Worm (Caenorhabditis elegans) whole organism, mixed stage, embryonic: ENCODE measurements around the gene rab-21.

ENCODE experiments used
- M03D4.4 ChIP-seq: sonication (generic microtip); optimal IDR thresholded peaks from 2 replicates; lab custom pipeline; 2017; ENCODE audit warnings: mild to moderate bottlenecking, missing genetic modification characterization, missing compliant biosample characterization
- bed-3 ChIP-seq: fragments of 200-800 bp; sonication (Bioruptor generic); optimal IDR thresholded peaks from 3 replicates; lab custom pipeline; 2018; ENCODE audit warnings: mild to moderate bottlenecking, missing genetic modification characterization, moderate library complexity, missing compliant biosample characterization
- ceh-39 ChIP-seq: fragments of 150-350 bp; optimal IDR thresholded peaks from 2 replicates; lab custom pipeline; 2014; ENCODE audit warnings: missing biosample characterization, missing genetic modification characterization
- ceh-43 ChIP-seq: fragments of 200-800 bp; sonication (Bioruptor generic); optimal IDR thresholded peaks from 2 replicates; lab custom pipeline; 2018; ENCODE audit warnings: mild to moderate bottlenecking, missing genetic modification characterization, moderate library complexity, missing compliant biosample characterization
- cnd-1 ChIP-seq: fragments of 200-800 bp; sonication (Bioruptor generic); optimal IDR thresholded peaks from 2 replicates; lab custom pipeline; 2018; ENCODE audit warnings: mild to moderate bottlenecking, missing genetic modification characterization, missing compliant biosample characterization
- drap-1 ChIP-seq: fragments of 200-800 bp; sonication (Bioruptor generic); optimal IDR thresholded peaks from 3 replicates; lab custom pipeline; 2018; ENCODE audit warnings: mild to moderate bottlenecking, missing genetic modification characterization, missing compliant biosample characterization
- elt-1 ChIP-seq: sonication (generic microtip); optimal IDR thresholded peaks from 2 replicates; lab custom pipeline; 2017; ENCODE audit warnings: missing genetic modification characterization, mild to moderate bottlenecking, missing compliant biosample characterization, antibody characterized with exemption, moderate library complexity, borderline replicate concordance; ENCODE audit not compliant: insufficient read depth
- elt-3 ChIP-seq: fragments of 150-350 bp; optimal IDR thresholded peaks from 2 replicates; lab custom pipeline; 2014; ENCODE audit warnings: missing biosample characterization, missing genetic modification characterization
- flh-1 ChIP-seq: fragments of 200-800 bp; sonication (Bioruptor generic); optimal IDR thresholded peaks from 2 replicates; lab custom pipeline; 2018; ENCODE audit warnings: mild to moderate bottlenecking, missing genetic modification characterization, moderate library complexity, missing compliant biosample characterization
- ham-2 ChIP-seq: fragments of 200-800 bp; sonication (Bioruptor generic); optimal IDR thresholded peaks from 2 replicates; lab custom pipeline; 2018; ENCODE audit warnings: mild to moderate bottlenecking, missing genetic modification characterization, missing compliant biosample characterization
- hlh-1 ChIP-seq: fragments of 150-350 bp; optimal IDR thresholded peaks from 2 replicates; lab custom pipeline; 2014; ENCODE audit warnings: missing biosample characterization, missing genetic modification reagents, missing genetic modification characterization
- lin-32 ChIP-seq: fragments of 200-800 bp; sonication (Bioruptor generic); optimal IDR thresholded peaks from 2 replicates; lab custom pipeline; 2018; ENCODE audit warnings: mild to moderate bottlenecking, missing genetic modification characterization, missing compliant biosample characterization
- lsy-2 ChIP-seq: fragments of 150-350 bp; optimal IDR thresholded peaks from 2 replicates; lab custom pipeline; 2014; ENCODE audit warnings: missing biosample characterization, missing genetic modification characterization
- mab-5 ChIP-seq: fragments of 150-350 bp; optimal IDR thresholded peaks from 2 replicates; lab custom pipeline; 2014; ENCODE audit warnings: missing biosample characterization, missing genetic modification characterization
- nhr-12 ChIP-seq: fragments of 150-350 bp; optimal IDR thresholded peaks from 2 replicates; lab custom pipeline; 2014; ENCODE audit warnings: missing biosample characterization, missing genetic modification characterization
- nhr-2 ChIP-seq: fragments of 150-350 bp; optimal IDR thresholded peaks from 2 replicates; lab custom pipeline; 2014; ENCODE audit warnings: missing biosample characterization, missing genetic modification characterization
- nhr-237 ChIP-seq: fragments of 150-350 bp; optimal IDR thresholded peaks from 2 replicates; lab custom pipeline; 2014; ENCODE audit warnings: missing biosample characterization, missing genetic modification characterization
- nhr-28 ChIP-seq: fragments of 150-350 bp; optimal IDR thresholded peaks from 2 replicates; lab custom pipeline; 2014; ENCODE audit warnings: missing biosample characterization, missing genetic modification characterization
- pha-4 ChIP-seq: fragments of 150-350 bp; optimal IDR thresholded peaks from 2 replicates; lab custom pipeline; 2018; ENCODE audit warnings: missing biosample characterization, missing genetic modification reagents, missing genetic modification characterization
- snpc-4 ChIP-seq: fragments of 150-350 bp; optimal IDR thresholded peaks from 2 replicates; lab custom pipeline; 2014; ENCODE audit warnings: missing biosample characterization, missing genetic modification characterization
- tbx-8 ChIP-seq: fragments of 200-800 bp; sonication (Bioruptor generic); optimal IDR thresholded peaks from 2 replicates; lab custom pipeline; 2018; ENCODE audit warnings: mild to moderate bottlenecking, missing genetic modification characterization, moderate library complexity, missing compliant biosample characterization
- unc-120 ChIP-seq: sonication (generic microtip); optimal IDR thresholded peaks from 2 replicates; lab custom pipeline; 2017; ENCODE audit warnings: missing genetic modification characterization, missing compliant biosample characterization; ENCODE audit not compliant: poor library complexity, severe bottlenecking
- unc-39 ChIP-seq: fragments of 150-350 bp; optimal IDR thresholded peaks from 2 replicates; lab custom pipeline; 2014; ENCODE audit warnings: missing biosample characterization, missing genetic modification characterization
- zip-8 ChIP-seq: fragments of 150-350 bp; optimal IDR thresholded peaks from 2 replicates; lab custom pipeline; 2014; ENCODE audit warnings: missing biosample characterization, missing genetic modification characterization

rab-21 gene

DNA sequence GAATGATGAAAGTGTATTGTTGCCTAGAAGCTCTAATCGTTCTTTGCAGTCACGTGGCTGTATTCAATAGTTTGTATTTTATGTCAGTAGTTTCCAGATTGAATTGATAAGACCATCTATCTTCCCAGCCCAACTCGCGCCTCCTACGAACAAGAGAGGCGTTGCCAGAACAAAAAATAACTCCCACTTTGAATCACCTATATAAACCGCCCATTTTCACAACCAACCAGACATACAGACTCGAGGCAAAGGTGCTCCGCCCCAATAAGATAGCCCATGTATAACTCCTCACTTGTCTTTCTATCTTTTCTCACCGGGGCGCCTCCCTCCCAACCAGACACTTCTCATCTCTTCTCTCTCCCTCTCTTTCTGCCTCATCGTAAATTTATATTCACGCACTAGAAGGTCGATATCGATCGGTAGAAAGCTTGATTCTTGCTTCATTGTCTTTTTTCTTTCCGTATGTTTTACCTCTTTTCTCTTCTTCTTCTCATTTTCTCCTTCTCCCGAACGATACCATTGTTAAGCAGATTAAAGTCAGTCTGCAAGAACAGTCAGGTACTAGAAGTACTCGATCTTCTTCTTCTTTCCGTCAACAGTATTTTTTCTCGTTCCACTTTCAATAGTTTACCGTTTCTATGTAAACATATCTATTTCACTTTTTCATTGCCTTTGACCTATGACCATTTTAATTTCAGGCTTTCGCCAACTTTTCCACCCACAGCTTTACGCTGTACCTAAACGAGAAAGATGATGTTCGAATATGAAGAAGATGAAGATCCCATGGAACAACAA, 28.8 kb upstream of the rab-21 start, which contains the start of gene mak-1:
mak-1 (plus strand) TSS at position 693 of the 795 bp plus-strand sequence.
- TF ChIP-seq lsy-2 (tag; lab: Kevin White, UChicago), result no peak
- peak; percentile 29 for TF ChIP-seq unc-120 (tag; lab: Kevin White, UChicago)
- no peak for TF ChIP-seq nhr-2 (tag; lab: Kevin White, UChicago)
- TF ChIP-seq nhr-237 (tag; lab: Kevin White, UChicago), result no peak
- no peak for TF ChIP-seq elt-1
- TF ChIP-seq ham-2 (GFP tag; lab: Kevin White, UChicago), result no peak
- TF ChIP-seq bed-3, result no peak
- TF ChIP-seq drap-1 (GFP tag; lab: Kevin White, UChicago), result no peak

DNA sequence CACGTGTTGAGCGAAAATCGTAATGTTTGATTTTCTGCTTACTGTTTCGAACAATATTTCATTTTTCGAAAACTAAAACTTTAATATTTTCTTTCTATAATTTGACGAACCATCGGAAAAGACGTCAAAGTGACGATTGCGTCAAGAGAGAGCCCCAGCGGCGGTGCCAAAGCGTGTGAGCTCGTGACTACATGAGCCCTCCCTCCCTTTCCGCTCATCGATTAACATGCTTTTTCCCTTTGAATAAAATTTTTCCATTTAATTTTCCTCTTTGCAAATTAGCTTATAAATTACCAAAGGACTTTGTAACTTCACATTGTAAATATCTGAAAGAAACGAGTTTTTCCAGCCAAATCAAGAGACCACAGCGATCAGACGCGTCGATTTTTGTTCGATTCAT, 28.2 kb upstream of the rab-21 start:
- TF ChIP-seq mab-5 (tag; lab: Kevin White, UChicago) (no peak), M03D4.4 (tag; lab: Kevin White, UChicago) (no peak), elt-3 (tag; lab: Kevin White, UChicago) (no peak), nhr-28 (tag; lab: Kevin White, UChicago) (no peak), ceh-39 (no peak), elt-1 (no peak), pha-4 (no peak)

ce11 chrII:8742006-8742847, 27.4 kb upstream of the rab-21 start:
- no peak for TF ChIP-seq unc-39 (tag; lab: Kevin White, UChicago)
- no peak for TF ChIP-seq flh-1 (GFP tag; lab: Kevin White, UChicago)
- TF ChIP-seq lsy-2 (tag; lab: Kevin White, UChicago), result no peak
- TF ChIP-seq zip-8, result no peak
- no peak for TF ChIP-seq snpc-4
- TF ChIP-seq M03D4.4 (tag; lab: Kevin White, UChicago), result no peak
- no peak for TF ChIP-seq tbx-8 (GFP tag; lab: Kevin White, UChicago)

- TF ChIP-seq hlh-1 (tag; lab: Kevin White, UChicago) (peak; percentile 19), mab-5 (tag; lab: Kevin White, UChicago) (no peak)
Measured at ce11 chrII:8741277-8741676, 26.5 kb upstream of the rab-21 start.

DNA sequence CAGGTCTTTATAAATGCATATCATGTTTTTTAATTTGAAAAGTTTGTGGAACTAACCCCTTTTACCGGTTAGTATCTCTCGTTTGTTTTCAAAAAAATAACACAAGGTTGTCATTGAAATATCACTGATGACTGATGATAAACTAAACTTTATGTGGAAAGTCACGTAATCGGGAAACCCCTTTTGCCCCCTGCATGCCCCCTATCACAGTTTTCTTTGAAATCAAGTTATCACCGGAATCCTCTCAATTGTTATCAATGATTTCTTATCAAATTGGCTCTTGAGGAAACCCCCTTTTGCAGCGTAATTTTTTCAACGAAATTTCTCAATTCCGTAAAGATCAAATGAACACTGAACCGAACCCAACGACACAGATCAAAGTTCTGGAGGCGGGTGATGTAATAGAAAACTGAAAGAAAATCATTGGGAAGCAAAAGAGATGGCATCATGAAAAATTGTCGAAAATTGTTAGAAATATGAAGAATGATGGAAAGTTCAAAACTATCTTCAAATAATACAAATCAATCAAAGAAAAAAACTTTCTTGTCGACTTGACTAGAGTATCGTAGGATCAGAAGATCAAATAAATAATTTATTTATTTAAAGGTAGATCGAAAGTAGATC, 25.6 kb upstream of the rab-21 start:
- TF ChIP-seq nhr-237 (tag; lab: Kevin White, UChicago) (peak; percentile 14), lsy-2 (tag; lab: Kevin White, UChicago) (no peak)

DNA sequence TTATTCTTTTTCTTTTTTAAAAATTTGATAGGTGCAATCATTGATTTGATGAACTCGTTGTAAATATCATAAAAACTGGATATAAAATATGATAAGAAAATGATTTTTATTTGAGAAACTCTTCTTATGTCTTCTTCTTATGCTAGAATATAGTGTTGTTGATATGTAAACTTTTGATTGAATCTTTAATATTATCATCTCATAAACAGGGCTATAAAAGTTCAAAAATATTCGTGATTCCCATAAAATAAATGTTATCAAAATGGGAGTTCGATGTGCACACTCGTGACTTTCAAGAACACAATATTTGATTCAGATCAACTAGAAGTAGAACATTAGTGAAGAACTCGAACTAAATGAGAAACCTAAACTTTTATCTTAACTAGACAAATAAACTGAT, 24.1 kb upstream of the rab-21 start:
- no peak for TF ChIP-seq nhr-12

ce11 chrII:8738244-8738643, 23.4 kb upstream of the rab-21 start:
- TF ChIP-seq ceh-43 (GFP tag; lab: Kevin White, UChicago) (no peak), zip-8 (no peak), mab-5 (tag; lab: Kevin White, UChicago) (no peak), ceh-39 (no peak), unc-39 (tag; lab: Kevin White, UChicago) (no peak), unc-120 (tag; lab: Kevin White, UChicago) (no peak), nhr-28 (tag; lab: Kevin White, UChicago) (no peak), M03D4.4 (tag; lab: Kevin White, UChicago) (no peak), lsy-2 (tag; lab: Kevin White, UChicago) (no peak), lin-32 (no peak), hlh-1 (tag; lab: Kevin White, UChicago) (no peak), elt-3 (tag; lab: Kevin White, UChicago) (no peak), cnd-1 (tag; lab: Kevin White, UChicago) (no peak), nhr-237 (tag; lab: Kevin White, UChicago) (no peak), nhr-12 (no peak)
